Worm (Caenorhabditis elegans): ENCODE measurements around the gene C06C6.9.

Gene C06C6.9

DNA sequence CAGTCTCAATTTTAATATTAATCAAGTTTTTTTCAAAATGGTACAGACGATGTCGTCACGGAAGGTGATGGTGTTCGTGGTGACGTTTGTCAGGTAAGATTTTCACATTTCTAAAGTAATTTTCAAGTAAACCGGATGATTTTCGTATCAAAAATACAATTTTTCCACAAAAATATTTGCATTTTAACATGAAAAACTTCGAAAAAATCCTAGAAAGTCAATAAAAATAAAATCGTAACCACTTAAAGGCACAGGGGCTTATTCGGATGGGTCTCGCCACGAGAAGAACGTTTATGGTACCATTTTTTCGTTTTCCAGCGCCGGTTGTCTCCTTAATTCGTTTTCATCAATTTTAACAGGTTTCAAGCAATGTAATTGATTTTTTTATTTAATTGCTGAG, 27.7 kb upstream of the C06C6.9 start, which contains the start of gene T10C6.6 (continued):
- TF ChIP-seq lsl-1 (GFP tag; optimal IDR thresholded peaks at IDR 0.05) (peak; percentile 88), F49E8.2 (tag; optimal IDR thresholded peaks at IDR 0.05; ENCODE audit: insufficient read depth) (peak; percentile 1), T07F8.4 (tag; optimal IDR thresholded peaks at IDR 0.05) (no peak), him-1 (tag; optimal IDR thresholded peaks at IDR 0.05) (peak; percentile 12), rpc-1 (optimal IDR thresholded peaks at IDR 0.05) (no peak), rpc-1 (tag; optimal IDR thresholded peaks at IDR 0.05) (no peak)

- no peak for TF ChIP-seq lin-35 (GFP tag; optimal IDR thresholded peaks at IDR 0.05)
- no peak for TF ChIP-seq F33H1.4 (GFP tag; IDR thresholded peaks at IDR 0.05)
- no peak for TF ChIP-seq atf-7 (tag; optimal IDR thresholded peaks at IDR 0.05)
- TF ChIP-seq zfh-2 (GFP tag; conservative IDR thresholded peaks at IDR 0.05) = peak; percentile 79
- no peak for TF ChIP-seq lin-26 (GFP tag; IDR thresholded peaks at IDR 0.05)
- TF ChIP-seq ztf-28 (GFP tag; IDR thresholded peaks at IDR 0.05) = no peak
Observed at ce11 chrV:16023559-16023958, 27.0 kb upstream of the C06C6.9 start.

ce11 chrV:16023051-16023450, 26.5 kb upstream of the C06C6.9 start, which contains the start of gene cwc-15:
cwc-15 (plus strand) TSS chrV:16023351.
- TF ChIP-seq K11D2.4 (GFP tag; IDR thresholded peaks at IDR 0.05) = no peak
- TF ChIP-seq ztf-28 (GFP tag; IDR thresholded peaks at IDR 0.05) = no peak
- TF ChIP-seq gei-17 (GFP tag; optimal IDR thresholded peaks at IDR 0.05) = no peak
- no peak for TF ChIP-seq somi-1 (GFP tag; optimal IDR thresholded peaks at IDR 0.05)
- TF ChIP-seq nfya-2 (GFP tag; IDR thresholded peaks at IDR 0.05) = no peak
- TF ChIP-seq lin-26 (GFP tag; IDR thresholded peaks at IDR 0.05) = no peak
- TF ChIP-seq ztf-18 (tag; optimal IDR thresholded peaks at IDR 0.05) = no peak
- no peak for TF ChIP-seq egl-18 (GFP tag; IDR thresholded peaks at IDR 0.05)
- no peak for TF ChIP-seq dpl-1 (GFP tag; optimal IDR thresholded peaks at IDR 0.05)
- TF ChIP-seq ZK185.1 (tag; optimal IDR thresholded peaks at IDR 0.05; ENCODE audit: poor library complexity, severe bottlenecking) = no peak
- no peak for TF ChIP-seq hlh-12 (tag; optimal IDR thresholded peaks at IDR 0.05)
- TF ChIP-seq C06A6.2 (GFP tag; conservative IDR thresholded peaks at IDR 0.05) = no peak
- no peak for TF ChIP-seq mcd-1 (GFP tag; IDR thresholded peaks at IDR 0.05)
- no peak for TF ChIP-seq Y95B8A.8 (GFP tag; IDR thresholded peaks at IDR 0.05)
- no peak for TF ChIP-seq hmg-1.2 (GFP tag; IDR thresholded peaks at IDR 0.05)
- TF ChIP-seq Y53F4B.3 (GFP tag; IDR thresholded peaks at IDR 0.05) = no peak

DNA sequence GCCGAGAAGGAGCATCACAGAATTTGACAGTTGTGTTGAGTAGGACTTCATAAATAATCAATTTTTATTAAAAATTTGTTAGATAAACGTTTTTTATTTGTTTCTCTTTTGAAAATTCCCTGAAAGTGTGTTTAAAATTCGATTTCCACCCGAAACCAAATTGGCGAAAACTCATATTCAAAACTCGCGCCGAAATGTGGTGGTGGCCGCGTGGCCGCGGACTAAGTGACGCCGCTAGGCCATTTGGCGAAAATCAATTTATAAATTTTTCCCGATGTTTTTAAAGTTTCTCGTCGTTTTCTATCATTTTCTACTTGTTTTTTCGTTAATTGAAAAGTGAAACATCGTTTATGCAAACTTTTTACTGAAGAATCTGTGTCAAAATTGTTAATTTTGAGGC, 26.0 kb upstream of the C06C6.9 start:
- TF ChIP-seq ceh-27 (GFP tag; optimal IDR thresholded peaks at IDR 0.05) = peak; percentile 62
- TF ChIP-seq K11D2.4 (GFP tag; IDR thresholded peaks at IDR 0.05) = no peak
- TF ChIP-seq ZK185.1 (tag; optimal IDR thresholded peaks at IDR 0.05; ENCODE audit: poor library complexity, severe bottlenecking) = peak; percentile 47
- no peak for TF ChIP-seq hmg-1.2 (GFP tag; IDR thresholded peaks at IDR 0.05)
- TF ChIP-seq dpl-1 (GFP tag; optimal IDR thresholded peaks at IDR 0.05) = peak; percentile 59
- TF ChIP-seq nhr-120 (GFP tag; IDR thresholded peaks at IDR 0.05) = no peak
- TF ChIP-seq egl-44 (GFP tag; IDR thresholded peaks at IDR 0.05) = 0 out of 2 replicates have a peak, but pooled peaks have one; percentile 25
- peak; percentile 16 for TF ChIP-seq lsl-1 (GFP tag; optimal IDR thresholded peaks at IDR 0.05)
- TF ChIP-seq pbrm-1 (GFP tag; IDR thresholded peaks at IDR 0.05) = no peak
- TF ChIP-seq dox-1 (GFP tag; IDR thresholded peaks at IDR 0.05) = 0 out of 2 replicates have a peak, but pooled peaks have one; percentile 26
- TF ChIP-seq efl-1 (GFP tag; optimal IDR thresholded peaks at IDR 0.05) = peak; percentile 59
- no peak for TF ChIP-seq ekl-4 (GFP tag; IDR thresholded peaks at IDR 0.05)
- TF ChIP-seq ztf-3 (GFP tag; optimal IDR thresholded peaks at IDR 0.05) = no peak
- peak; percentile 90 for TF ChIP-seq lin-54 (GFP tag; optimal IDR thresholded peaks at IDR 0.05)
